Fruit fly (Drosophila melanogaster) whole organism, embryonic: ENCODE data around the gene CG18766.
A peak's percentile ranks its signal among the peaks of the same experiment; 100 is the strongest.

Experiments
- Aef1 ChIP-seq: fragments of 200-800 bp; sonication (Bioruptor generic); IDR thresholded peaks from 3 replicates; pipeline ENCODE4 v1.3.6; 2022; ENCODE audit warnings: missing biosample characterization, missing genetic modification characterization
- Blimp-1 ChIP-seq: fragments of 200-800 bp; sonication (Bioruptor generic); optimal IDR thresholded peaks from 3 replicates; lab custom pipeline; 2018; ENCODE audit warnings: missing biosample characterization, missing genetic modification characterization, mild to moderate bottlenecking, moderate library complexity, missing genetic modification reagents
- CG11085 ChIP-seq: fragments of 200-800 bp; sonication (Bioruptor generic); IDR thresholded peaks from 2 replicates; pipeline ENCODE4 v1.3.6; 2022; ENCODE audit warnings: missing biosample characterization, missing genetic modification characterization
- CG11560 ChIP-seq: fragments of 200-800 bp; sonication (Bioruptor generic); IDR thresholded peaks from 3 replicates; pipeline ENCODE4 v1.3.6; 2022; ENCODE audit warnings: missing biosample characterization, missing genetic modification characterization
- CG13624 ChIP-seq: fragments of 200-800 bp; sonication (Bioruptor generic); optimal IDR thresholded peaks from 2 replicates; lab custom pipeline; 2016; ENCODE audit warnings: missing biosample characterization, missing genetic modification characterization
- CG2129 ChIP-seq: fragments of 200-800 bp; sonication (Bioruptor generic); IDR thresholded peaks from 2 replicates; pipeline ENCODE4 v1.3.6; 2022; ENCODE audit warnings: missing biosample characterization, missing genetic modification characterization; ENCODE audit not compliant: partially characterized antibody
- CG2678 ChIP-seq: fragments of 200-800 bp; sonication (Bioruptor generic); optimal IDR thresholded peaks from 3 replicates; lab custom pipeline; 2019; ENCODE audit warnings: missing biosample characterization, mild to moderate bottlenecking, missing genetic modification characterization, moderate library complexity
- CG31224 ChIP-seq: fragments of 200-800 bp; sonication (Bioruptor generic); IDR thresholded peaks from 2 replicates; pipeline ENCODE4 v1.3.6; 2022; ENCODE audit warnings: missing biosample characterization, missing genetic modification characterization
- CG3407 ChIP-seq: fragments of 200-800 bp; sonication (Bioruptor generic); optimal IDR thresholded peaks from 2 replicates; lab custom pipeline; 2018; ENCODE audit warnings: missing biosample characterization, mild to moderate bottlenecking, missing genetic modification characterization
- CG4328 ChIP-seq: fragments of 200-800 bp; sonication (Bioruptor generic); optimal IDR thresholded peaks from 3 replicates; lab custom pipeline; 2017; ENCODE audit warnings: missing biosample characterization, missing genetic modification reagents, missing genetic modification characterization
- CG5245 ChIP-seq: fragments of 200-800 bp; sonication (Bioruptor generic); optimal IDR thresholded peaks from 3 replicates; lab custom pipeline; 2016; ENCODE audit warnings: missing biosample characterization, missing genetic modification characterization
- CG6175 ChIP-seq: fragments of 200-800 bp; sonication (Bioruptor generic); IDR thresholded peaks from 3 replicates; pipeline ENCODE4 v1.3.6; 2022; ENCODE audit warnings: missing biosample characterization, missing genetic modification characterization
- CG7357 ChIP-seq: fragments of 200-800 bp; sonication (Bioruptor generic); IDR thresholded peaks from 3 replicates; pipeline ENCODE4 v1.3.6; 2022; ENCODE audit warnings: missing biosample characterization, missing genetic modification characterization
- CG7556 ChIP-seq: fragments of 200-800 bp; sonication (Bioruptor generic); optimal IDR thresholded peaks from 2 replicates; lab custom pipeline; 2017; ENCODE audit warnings: missing biosample characterization, mild to moderate bottlenecking, missing genetic modification characterization
- CG7786 ChIP-seq: fragments of 200-800 bp; sonication (Bioruptor generic); optimal IDR thresholded peaks from 2 replicates; lab custom pipeline; 2016; ENCODE audit warnings: missing biosample characterization, missing genetic modification characterization
- CG7928 ChIP-seq: fragments of 200-800 bp; sonication (Bioruptor generic); optimal IDR thresholded peaks from 2 replicates; lab custom pipeline; 2017; ENCODE audit warnings: missing biosample characterization, mild to moderate bottlenecking, missing genetic modification characterization
- CG7963 ChIP-seq: fragments of 200-800 bp; sonication (Bioruptor generic); IDR thresholded peaks from 3 replicates; pipeline ENCODE4 v1.3.6; 2022; ENCODE audit warnings: missing biosample characterization, missing genetic modification characterization; ENCODE audit not compliant: partially characterized antibody
- CG8765 ChIP-seq: fragments of 200-800 bp; sonication (Bioruptor generic); IDR thresholded peaks from 2 replicates; pipeline ENCODE4 v1.3.6; 2022; ENCODE audit warnings: missing biosample characterization, missing genetic modification characterization
- CG9932 ChIP-seq: fragments of 200-800 bp; sonication (Bioruptor generic); IDR thresholded peaks from 2 replicates; pipeline ENCODE4 v1.3.6; 2022; ENCODE audit warnings: missing biosample characterization, missing genetic modification characterization
- Dll ChIP-seq: fragments of 200-800 bp; sonication (Bioruptor generic); IDR thresholded peaks from 4 replicates; pipeline ENCODE4 v1.3.6; 2022; ENCODE audit warnings: missing biosample characterization, missing genetic modification characterization; ENCODE audit not compliant: partially characterized antibody
- Dp ChIP-seq: fragments of 200-800 bp; sonication (Bioruptor generic); optimal IDR thresholded peaks from 2 replicates; lab custom pipeline; 2018; ENCODE audit warnings: missing biosample characterization, mild to moderate bottlenecking, missing genetic modification characterization, moderate library complexity
- Drgx ChIP-seq: fragments of 200-800 bp; sonication (Bioruptor generic); IDR thresholded peaks from 2 replicates; pipeline ENCODE4 v1.3.6; 2022; ENCODE audit warnings: missing biosample characterization, missing genetic modification characterization
- E2f1 ChIP-seq: fragments of 200-800 bp; sonication (Bioruptor generic); IDR thresholded peaks from 2 replicates; pipeline ENCODE4 v1.3.6; 2022; ENCODE audit warnings: missing biosample characterization, missing genetic modification characterization
- E2f2 ChIP-seq: fragments of 200-800 bp; sonication (Bioruptor generic); IDR thresholded peaks from 2 replicates; pipeline ENCODE4 v1.3.6; 2022; ENCODE audit warnings: missing biosample characterization, missing genetic modification characterization
- Fer2 ChIP-seq: fragments of 200-800 bp; sonication (Bioruptor generic); optimal IDR thresholded peaks from 2 replicates; lab custom pipeline; 2018; ENCODE audit warnings: missing biosample characterization, mild to moderate bottlenecking, missing genetic modification characterization, moderate library complexity
- Gsc ChIP-seq: fragments of 200-800 bp; sonication (Bioruptor generic); IDR thresholded peaks from 2 replicates; pipeline ENCODE4 v1.3.6; 2022; ENCODE audit warnings: missing biosample characterization, missing genetic modification characterization
- H15 ChIP-seq: fragments of 200-800 bp; sonication (Bioruptor generic); IDR thresholded peaks from 3 replicates; pipeline ENCODE4 v1.3.6; 2022; ENCODE audit warnings: missing biosample characterization, missing genetic modification characterization
- HHEX ChIP-seq: fragments of 200-800 bp; sonication (Bioruptor generic); optimal IDR thresholded peaks from 3 replicates; lab custom pipeline; 2017; ENCODE audit warnings: missing biosample characterization, mild to moderate bottlenecking, missing genetic modification characterization, missing genetic modification reagents
- Hand ChIP-seq: fragments of 200-800 bp; sonication (Bioruptor generic); optimal IDR thresholded peaks from 2 replicates; lab custom pipeline; 2017; ENCODE audit warnings: mild to moderate bottlenecking, missing biosample characterization, missing genetic modification reagents, missing genetic modification characterization
- Hr78 ChIP-seq, 2 experiments: fragments of 200-800 bp in 1 of 2; fragments of >200 bp in 1 of 2; sonication (Bioruptor generic) in 1 of 2; optimal IDR thresholded peaks; 2 replicates each; lab custom pipeline; 2017 to 2019; ENCODE audit warnings: missing biosample characterization in 2 of 2, missing genetic modification characterization in 2 of 2, mild to moderate bottlenecking in 1 of 2, moderate library complexity in 1 of 2
- NK7.1 ChIP-seq: fragments of 200-800 bp; sonication (Bioruptor generic); optimal IDR thresholded peaks from 3 replicates; lab custom pipeline; 2016; ENCODE audit warnings: missing biosample characterization, missing genetic modification characterization
- Oaz ChIP-seq: fragments of 200-800 bp; sonication (Bioruptor generic); IDR thresholded peaks from 2 replicates; pipeline ENCODE4 v1.3.6; 2022; ENCODE audit warnings: missing biosample characterization, missing genetic modification characterization
- Poxn ChIP-seq: fragments of 200-800 bp; sonication (Bioruptor generic); IDR thresholded peaks from 2 replicates; pipeline ENCODE4 v1.3.6; 2022; ENCODE audit warnings: missing biosample characterization, missing genetic modification characterization
- Rfx ChIP-seq: fragments of 200-800 bp; sonication (Bioruptor generic); IDR thresholded peaks from 2 replicates; pipeline ENCODE4 v1.3.6; 2022; ENCODE audit warnings: missing biosample characterization, missing genetic modification characterization
- Spps ChIP-seq: fragments of 200-800 bp; sonication (Bioruptor generic); optimal IDR thresholded peaks from 2 replicates; lab custom pipeline; 2018; ENCODE audit warnings: missing biosample characterization, mild to moderate bottlenecking, missing genetic modification characterization
- Stat92E ChIP-seq, 3 experiments: fragments of >200 bp in 2 of 3; fragments of 200-800 bp in 1 of 3; sonication (Bioruptor generic) in 1 of 3; optimal IDR thresholded peaks; 2 replicates each; lab custom pipeline; 2017 to 2019; ENCODE audit warnings: missing biosample characterization in 3 of 3, missing genetic modification characterization in 3 of 3, mild to moderate bottlenecking in 1 of 3, moderate library complexity in 1 of 3
- Xrp1 ChIP-seq: fragments of 200-800 bp; sonication (Bioruptor generic); IDR thresholded peaks from 2 replicates; pipeline ENCODE4 v1.3.6; 2022; ENCODE audit warnings: missing biosample characterization, missing genetic modification characterization
- ab ChIP-seq: fragments of 200-800 bp; sonication (Bioruptor generic); optimal IDR thresholded peaks from 2 replicates; lab custom pipeline; 2016; ENCODE audit warnings: missing biosample characterization, missing genetic modification characterization
- aop ChIP-seq: fragments of 200-800 bp; sonication (Bioruptor generic); IDR thresholded peaks from 2 replicates; pipeline ENCODE4 v1.3.6; 2022; ENCODE audit warnings: missing biosample characterization, missing genetic modification characterization
- chinmo ChIP-seq: fragments of 200-800 bp; sonication (Bioruptor generic); IDR thresholded peaks from 4 replicates; pipeline ENCODE4 v1.3.6; 2022; ENCODE audit warnings: missing biosample characterization, missing genetic modification characterization; ENCODE audit not compliant: partially characterized antibody
- esg ChIP-seq: fragments of 200-800 bp; sonication (Bioruptor generic); conservative IDR thresholded peaks from 2 replicates; pipeline ENCODE4 v1.3.6; 2022; ENCODE audit warnings: missing biosample characterization, missing genetic modification characterization
- fd64A ChIP-seq: fragments of 200-800 bp; sonication (Bioruptor generic); optimal IDR thresholded peaks from 3 replicates; lab custom pipeline; 2018; ENCODE audit warnings: missing biosample characterization, mild to moderate bottlenecking, missing genetic modification characterization
- kay ChIP-seq: fragments of 200-800 bp; sonication (Bioruptor generic); optimal IDR thresholded peaks from 2 replicates; lab custom pipeline; 2016; ENCODE audit warnings: missing biosample characterization, missing genetic modification characterization
- ken ChIP-seq: fragments of 200-800 bp; sonication (Bioruptor generic); IDR thresholded peaks from 3 replicates; pipeline ENCODE4 v1.3.6; 2022; ENCODE audit warnings: missing biosample characterization, missing genetic modification characterization
- kni ChIP-seq: fragments of 200-800 bp; sonication (Bioruptor generic); optimal IDR thresholded peaks from 3 replicates; lab custom pipeline; 2017; ENCODE audit warnings: mild to moderate bottlenecking, missing biosample characterization, missing genetic modification reagents, missing genetic modification characterization
- sima ChIP-seq: fragments of 200-800 bp; sonication (Bioruptor generic); optimal IDR thresholded peaks from 2 replicates; lab custom pipeline; 2016; ENCODE audit warnings: missing biosample characterization, missing genetic modification characterization
- unc-4 ChIP-seq: fragments of 200-800 bp; sonication (Bioruptor generic); IDR thresholded peaks from 2 replicates; pipeline ENCODE4 v1.3.6; 2022; ENCODE audit warnings: missing biosample characterization, missing genetic modification characterization; ENCODE audit not compliant: partially characterized antibody
- usp ChIP-seq: fragments of >200 bp; optimal IDR thresholded peaks from 2 replicates; lab custom pipeline; 2017; ENCODE audit warnings: missing biosample characterization, missing genetic modification characterization
- vnd ChIP-seq: fragments of 200-800 bp; sonication (Bioruptor generic); IDR thresholded peaks from 3 replicates; pipeline ENCODE4 v1.3.6; 2022; ENCODE audit warnings: missing biosample characterization, missing genetic modification characterization; ENCODE audit not compliant: partially characterized antibody
- wek ChIP-seq: fragments of 200-800 bp; sonication (Bioruptor generic); optimal IDR thresholded peaks from 3 replicates; lab custom pipeline; 2018; ENCODE audit warnings: missing biosample characterization, mild to moderate bottlenecking, missing genetic modification characterization, moderate library complexity

CG18766 gene

dm6 chr3R:27282286-27282685 lies 37.2 kb upstream of the CG18766 start, which contains the start of gene mrt (continued):
- TF ChIP-seq vnd (GFP tag; lab: Robert Waterston, UW) = no peak
- no peak for TF ChIP-seq Hr78 (GFP tag; optimal IDR thresholded peaks at IDR 0.05; lab: Kevin White, UChicago)
- TF ChIP-seq Stat92E (GFP tag; optimal IDR thresholded peaks at IDR 0.05; lab: Kevin White, UChicago) = no peak
- no peak for TF ChIP-seq fd64A (GFP tag; lab: Kevin White, UChicago)
- peak; percentile 41; the same call in 1 of the 3 replicates for TF ChIP-seq H15 (GFP tag; lab: Robert Waterston, UW)
- no peak for TF ChIP-seq Dll (GFP tag; lab: Robert Waterston, UW)
- TF ChIP-seq ab = peak; percentile 33
- peak; percentile 11 for TF ChIP-seq Blimp-1
- peak; percentile 38 for TF ChIP-seq esg (GFP tag; lab: Robert Waterston, UW)
- TF ChIP-seq Aef1 (GFP tag; lab: Robert Waterston, UW) = peak; percentile 34; the same call in 1 of the 3 replicates
- TF ChIP-seq CG3407 (GFP tag; lab: Kevin White, UChicago) = no peak
- TF ChIP-seq CG7357 (GFP tag; lab: Robert Waterston, UW) = peak; percentile 43; the same call in 1 of the 3 replicates
- TF ChIP-seq Dp (GFP tag; lab: Kevin White, UChicago) = no peak
- peak; percentile 55 for TF ChIP-seq CG7786
- TF ChIP-seq CG11560 = peak; percentile 50; the same call in 1 of the 3 replicates
- no peak for TF ChIP-seq usp
- peak; percentile 78 for TF ChIP-seq CG9932 (GFP tag; lab: Robert Waterston, UW)
- TF ChIP-seq Poxn (GFP tag; lab: Robert Waterston, UW) = no peak
- no peak; the same call in 1 of the 2 replicates for TF ChIP-seq CG31224 (GFP tag; lab: Robert Waterston, UW)
- TF ChIP-seq CG6175 = no peak; the same call in 2 of the 3 replicates
- TF ChIP-seq Oaz (GFP tag; lab: Robert Waterston, UW) = no peak
- no peak for TF ChIP-seq NK7.1
- no peak for TF ChIP-seq Spps (tag; lab: Kevin White, UChicago)
- TF ChIP-seq chinmo (GFP tag; lab: Robert Waterston, UW) = no peak
- TF ChIP-seq Gsc (GFP tag; lab: Robert Waterston, UW) = no peak
- TF ChIP-seq Drgx (GFP tag; lab: Robert Waterston, UW) = peak; percentile 56; the same call in 1 of the 2 replicates
- no peak for TF ChIP-seq unc-4 (GFP tag; lab: Robert Waterston, UW)
- TF ChIP-seq CG8765 (GFP tag; lab: Robert Waterston, UW) = no peak
- TF ChIP-seq HHEX = peak; percentile 69
- TF ChIP-seq CG2678 (tag; lab: Kevin White, UChicago) = peak; percentile 76
- peak; percentile 39; the same call in 1 of the 2 replicates for TF ChIP-seq Xrp1 (GFP tag; lab: Robert Waterston, UW)
- peak; percentile 72 for TF ChIP-seq Rfx (GFP tag; lab: Robert Waterston, UW)
- peak; percentile 42 for TF ChIP-seq CG4328
- TF ChIP-seq CG13624 (GFP tag; lab: Kevin White, UChicago) = peak; percentile 52
- peak; percentile 19; the same call in 1 of the 2 replicates for TF ChIP-seq E2f2 (GFP tag; lab: Robert Waterston, UW)
- TF ChIP-seq sima = no peak
- peak; percentile 21 for TF ChIP-seq CG5245 (GFP tag; lab: Kevin White, UChicago)
- TF ChIP-seq kay = no peak
- peak; percentile 61 for TF ChIP-seq CG7556
- no peak for TF ChIP-seq wek
- no peak for TF ChIP-seq kni (GFP tag; lab: Kevin White, UChicago)
- peak; percentile 18 for TF ChIP-seq Hand (GFP tag; lab: Kevin White, UChicago)
- no peak for TF ChIP-seq aop
- TF ChIP-seq CG11085 (GFP tag; lab: Robert Waterston, UW) = no peak
- peak; percentile 0 for TF ChIP-seq CG7928 (GFP tag; lab: Kevin White, UChicago)
- no peak for TF ChIP-seq ken (GFP tag; lab: Robert Waterston, UW)
- no peak for TF ChIP-seq CG2129 (GFP tag; lab: Robert Waterston, UW)
- TF ChIP-seq E2f1 (GFP tag; lab: Robert Waterston, UW) = no peak; the same call in 1 of the 2 replicates
- TF ChIP-seq CG7963 (GFP tag; lab: Robert Waterston, UW) = no peak
- peak; percentile 54 for TF ChIP-seq Fer2 (tag; lab: Kevin White, UChicago)
